Worm (Caenorhabditis elegans) whole organism, L4 larva: ENCODE results near the gene T02C12.5.
A peak's percentile ranks its signal among the peaks of the same experiment; 100 is the strongest.

Source experiments
- D1046.2 ChIP-seq: fragments of 200-800 bp; sonication (Bioruptor generic); IDR thresholded peaks from 2 replicates; pipeline ENCODE4 v1.3.6; 2022; ENCODE audit warnings: missing genetic modification characterization, missing compliant biosample characterization
- F26F4.8 ChIP-seq: fragments of 200-800 bp; sonication (Bioruptor generic); conservative IDR thresholded peaks from 2 replicates; pipeline ENCODE4 v1.3.6; 2022; ENCODE audit warnings: missing genetic modification characterization, missing compliant biosample characterization
- F44E2.7 ChIP-seq: fragments of 200-800 bp; sonication (Bioruptor generic); IDR thresholded peaks from 2 replicates; pipeline ENCODE4 v2.1.2; 2022; ENCODE audit warnings: missing genetic modification characterization, missing compliant biosample characterization
- F49E8.2 ChIP-seq: sonication (generic microtip); optimal IDR thresholded peaks from 2 replicates; lab custom pipeline; 2016; ENCODE audit warnings: missing compliant biosample characterization, mild to moderate bottlenecking, missing genetic modification characterization, borderline replicate concordance
- R02D3.7 ChIP-seq: fragments of 150-350 bp; sonication (generic microtip); optimal IDR thresholded peaks from 3 replicates; lab custom pipeline; 2014; ENCODE audit warnings: missing biosample characterization, missing genetic modification characterization
- T26A8.4 ChIP-seq: fragments of 200-800 bp; sonication (Bioruptor generic); IDR thresholded peaks from 2 replicates; pipeline ENCODE4 v1.3.6; 2022; ENCODE audit warnings: missing genetic modification characterization, missing compliant biosample characterization
- Y105C5A.15 ChIP-seq: fragments of 200-800 bp; sonication (Bioruptor generic); IDR thresholded peaks from 2 replicates; pipeline ENCODE4 v1.3.6; 2022; ENCODE audit warnings: missing genetic modification characterization, missing compliant biosample characterization
- Y5F2A.4 ChIP-seq: fragments of 200-800 bp; sonication (Bioruptor generic); optimal IDR thresholded peaks from 2 replicates; lab custom pipeline; 2018; ENCODE audit warnings: mild to moderate bottlenecking, missing genetic modification characterization, missing compliant biosample characterization
- Y75B8A.6 ChIP-seq: fragments of 200-800 bp; sonication (Bioruptor generic); IDR thresholded peaks from 2 replicates; pipeline ENCODE4 v1.3.6; 2022; ENCODE audit warnings: missing genetic modification reagents, missing genetic modification characterization, missing compliant biosample characterization
- ZK337.2 ChIP-seq: fragments of 200-800 bp; sonication (Bioruptor generic); IDR thresholded peaks from 2 replicates; pipeline ENCODE4 v1.3.6; 2022; ENCODE audit warnings: missing genetic modification reagents, missing genetic modification characterization, missing compliant biosample characterization
- ZK546.5 ChIP-seq, 2 experiments: sonication (generic microtip); optimal IDR thresholded peaks; 2 replicates each; lab custom pipeline; 2017; ENCODE audit warnings: missing biosample characterization in 2 of 2, missing genetic modification characterization in 2 of 2
- aly-2 ChIP-seq: sonication (generic microtip); optimal IDR thresholded peaks from 2 replicates; lab custom pipeline; 2018; ENCODE audit warnings: missing biosample characterization, missing genetic modification characterization
- ama-1 ChIP-seq: fragments of 150-350 bp; optimal IDR thresholded peaks from 2 replicates; lab custom pipeline; 2014; ENCODE audit warnings: inconsistent platforms, mixed read lengths
- ceh-20 ChIP-seq: fragments of 200-800 bp; sonication (Bioruptor generic); IDR thresholded peaks from 2 replicates; pipeline ENCODE4 v1.3.6; 2022; ENCODE audit warnings: missing genetic modification reagents, missing genetic modification characterization, missing compliant biosample characterization
- ceh-28 ChIP-seq: fragments of 150-350 bp; optimal IDR thresholded peaks from 2 replicates; lab custom pipeline; 2014; ENCODE audit warnings: missing biosample characterization, missing genetic modification reagents, missing genetic modification characterization
- ces-1 ChIP-seq: fragments of 150-350 bp; sonication (generic microtip); optimal IDR thresholded peaks from 4 replicates; lab custom pipeline; 2014; ENCODE audit warnings: missing biosample characterization, missing genetic modification reagents, missing genetic modification characterization
- ctbp-1 ChIP-seq: fragments of 200-800 bp; sonication (Bioruptor generic); IDR thresholded peaks from 2 replicates; pipeline ENCODE4 v1.3.6; 2022; ENCODE audit warnings: missing genetic modification reagents, missing genetic modification characterization, missing compliant biosample characterization
- daf-8 ChIP-seq: fragments of 200-800 bp; sonication (Bioruptor generic); IDR thresholded peaks from 2 replicates; pipeline ENCODE4 v1.3.6; 2022; ENCODE audit warnings: missing genetic modification characterization, missing compliant biosample characterization
- dmd-8 ChIP-seq: fragments of 200-800 bp; sonication (Bioruptor generic); IDR thresholded peaks from 2 replicates; pipeline ENCODE4 v1.3.6; 2022; ENCODE audit warnings: missing genetic modification characterization, missing compliant biosample characterization
- dmd-9 ChIP-seq: fragments of 200-800 bp; sonication (Bioruptor generic); IDR thresholded peaks from 2 replicates; pipeline ENCODE4 v1.3.6; 2022; ENCODE audit warnings: missing genetic modification reagents, missing genetic modification characterization, missing compliant biosample characterization
- duxl-1 ChIP-seq: sonication (generic microtip); optimal IDR thresholded peaks from 2 replicates; lab custom pipeline; 2016; ENCODE audit warnings: mild to moderate bottlenecking, missing genetic modification characterization, moderate library complexity, missing compliant biosample characterization; ENCODE audit not compliant: poor library complexity
- egl-27 ChIP-seq: sonication (generic microtip); optimal IDR thresholded peaks from 3 replicates; lab custom pipeline; 2017; ENCODE audit warnings: missing biosample characterization, missing genetic modification reagents, missing genetic modification characterization
- egl-43 ChIP-seq: fragments of 200-800 bp; sonication (Bioruptor generic); IDR thresholded peaks from 2 replicates; pipeline ENCODE4 v1.3.6; 2022; ENCODE audit warnings: missing genetic modification reagents, missing genetic modification characterization, missing compliant biosample characterization
- fos-1 ChIP-seq: fragments of 150-350 bp; optimal IDR thresholded peaks from 2 replicates; lab custom pipeline; 2014; ENCODE audit warnings: missing biosample characterization, missing genetic modification characterization
- hif-1 ChIP-seq, 2 experiments: sonication (generic microtip); optimal IDR thresholded peaks; 2 replicates each; lab custom pipeline; 2016 to 2017; ENCODE audit warnings: missing compliant biosample characterization in 2 of 2, missing genetic modification characterization in 2 of 2, missing genetic modification reagents in 2 of 2, missing genotype in 2 of 2, mild to moderate bottlenecking in 1 of 2
- hlh-30 ChIP-seq: sonication (generic microtip); optimal IDR thresholded peaks from 2 replicates; lab custom pipeline; 2017; ENCODE audit warnings: antibody characterized with exemption, mild to moderate bottlenecking, missing genetic modification characterization, missing compliant biosample characterization; ENCODE audit not compliant: insufficient read depth
- jun-1 ChIP-seq: fragments of 150-350 bp; optimal IDR thresholded peaks from 2 replicates; lab custom pipeline; 2014; ENCODE audit warnings: missing biosample characterization, missing genetic modification reagents, missing genetic modification characterization
- lim-7 ChIP-seq: fragments of 200-800 bp; sonication (Bioruptor generic); IDR thresholded peaks from 2 replicates; pipeline ENCODE4 v1.3.6; 2022; ENCODE audit warnings: missing genetic modification characterization, missing compliant biosample characterization
- lsy-2 ChIP-seq, 2 experiments: fragments of 150-350 bp in 1 of 2; sonication (generic microtip) in 1 of 2; optimal IDR thresholded peaks; 2 replicates each; lab custom pipeline; 2014 to 2017; ENCODE audit warnings: missing biosample characterization in 2 of 2, missing genetic modification characterization in 2 of 2
- mep-1 ChIP-seq: fragments of 150-350 bp; sonication (generic microtip); optimal IDR thresholded peaks from 3 replicates; lab custom pipeline; 2014; ENCODE audit warnings: missing biosample characterization, missing genetic modification characterization
- mes-2 ChIP-seq: sonication (generic microtip); optimal IDR thresholded peaks from 2 replicates; lab custom pipeline; 2016; ENCODE audit warnings: missing genotype, mild to moderate bottlenecking, missing genetic modification characterization, missing compliant biosample characterization; ENCODE audit not compliant: poor library complexity, severe bottlenecking
- mxl-2 ChIP-seq: fragments of 200-800 bp; sonication (Bioruptor generic); conservative IDR thresholded peaks from 2 replicates; pipeline ENCODE4 v1.3.6; 2022; ENCODE audit warnings: missing genetic modification reagents, missing genetic modification characterization, missing compliant biosample characterization
- nhr-102 ChIP-seq: sonication (generic microtip); optimal IDR thresholded peaks from 2 replicates; lab custom pipeline; 2016; ENCODE audit warnings: mild to moderate bottlenecking, missing genetic modification characterization, moderate library complexity, missing compliant biosample characterization
- nhr-111 ChIP-seq: fragments of 200-800 bp; sonication (Bioruptor generic); optimal IDR thresholded peaks from 2 replicates; lab custom pipeline; 2018; ENCODE audit warnings: mild to moderate bottlenecking, missing genetic modification characterization, missing compliant biosample characterization
- nhr-28 ChIP-seq: fragments of 150-350 bp; optimal IDR thresholded peaks from 2 replicates; lab custom pipeline; 2014; ENCODE audit warnings: missing biosample characterization, missing genetic modification characterization
- nhr-42 ChIP-seq: fragments of 200-800 bp; sonication (Bioruptor generic); IDR thresholded peaks from 2 replicates; pipeline ENCODE4 v1.3.6; 2022; ENCODE audit warnings: missing genetic modification characterization, missing compliant biosample characterization
- nhr-76 ChIP-seq: fragments of 150-350 bp; optimal IDR thresholded peaks from 2 replicates; lab custom pipeline; 2014; ENCODE audit warnings: missing biosample characterization, missing genetic modification characterization
- nhr-77 ChIP-seq: fragments of 150-350 bp; optimal IDR thresholded peaks from 2 replicates; lab custom pipeline; 2014; ENCODE audit warnings: missing biosample characterization, missing genetic modification characterization
- php-3 ChIP-seq: fragments of 200-800 bp; sonication (Bioruptor generic); IDR thresholded peaks from 2 replicates; pipeline ENCODE4 v1.3.6; 2022; ENCODE audit warnings: missing genetic modification reagents, missing genetic modification characterization, missing compliant biosample characterization
- sdz-12 ChIP-seq: fragments of 200-800 bp; sonication (Bioruptor generic); optimal IDR thresholded peaks from 2 replicates; lab custom pipeline; 2018; ENCODE audit warnings: mild to moderate bottlenecking, missing genetic modification characterization, missing compliant biosample characterization
- set-16 ChIP-seq: fragments of 200-800 bp; sonication (Bioruptor generic); IDR thresholded peaks from 2 replicates; pipeline ENCODE4 v1.3.6; 2022; ENCODE audit warnings: missing genetic modification reagents, missing genetic modification characterization, missing compliant biosample characterization
- skn-1 ChIP-seq: fragments of 150-350 bp; optimal IDR thresholded peaks from 2 replicates; lab custom pipeline; 2014; ENCODE audit warnings: missing biosample characterization, missing genetic modification characterization
- tra-1 ChIP-seq: fragments of 200-800 bp; sonication (Bioruptor generic); IDR thresholded peaks from 2 replicates; pipeline ENCODE4 v1.3.6; 2022; ENCODE audit warnings: missing genetic modification reagents, missing genetic modification characterization, missing compliant biosample characterization
- unc-39 ChIP-seq: sonication (generic microtip); optimal IDR thresholded peaks from 2 replicates; lab custom pipeline; 2017; ENCODE audit warnings: missing biosample characterization, missing genetic modification characterization
- unc-62 ChIP-seq, 3 experiments: fragments of 150-350 bp in 1 of 3; sonication (generic microtip); optimal IDR thresholded peaks in 2 of 3; peaks in 1 of 3; 1 replicate in 1 of 3; 2 replicates in 2 of 3; lab custom pipeline; 2014 to 2017; ENCODE audit warnings: missing biosample characterization in 3 of 3, missing genetic modification characterization in 3 of 3, missing genetic modification reagents in 3 of 3, missing genotype in 1 of 3
- vab-7 ChIP-seq: fragments of 200-800 bp; sonication (Bioruptor generic); IDR thresholded peaks from 2 replicates; pipeline ENCODE4 v1.3.6; 2022; ENCODE audit warnings: missing genetic modification reagents, missing genetic modification characterization, missing compliant biosample characterization
- zfp-3 ChIP-seq: fragments of 200-800 bp; sonication (Bioruptor generic); conservative IDR thresholded peaks from 2 replicates; pipeline ENCODE4 v1.3.6; 2022; ENCODE audit warnings: missing genetic modification reagents, missing genetic modification characterization, missing compliant biosample characterization
- zip-2 ChIP-seq: fragments of 150-350 bp; optimal IDR thresholded peaks from 2 replicates; lab custom pipeline; 2014; ENCODE audit warnings: missing biosample characterization, missing genetic modification characterization
- ztf-11 ChIP-seq: fragments of 150-350 bp; optimal IDR thresholded peaks from 2 replicates; lab custom pipeline; 2014; ENCODE audit warnings: missing biosample characterization, missing genetic modification characterization
- ztf-7 ChIP-seq: fragments of 150-350 bp; optimal IDR thresholded peaks from 2 replicates; lab custom pipeline; 2014; ENCODE audit warnings: missing biosample characterization, missing genetic modification characterization

Gene T02C12.5

ce11 chrIII:4015382-4015986 is 12.5 kb downstream of the T02C12.5 start:
- no peak for TF ChIP-seq ZK337.2
- TF ChIP-seq unc-62 (GFP tag; optimal IDR thresholded peaks at IDR 0.05 in 1 of 2; lab: Kevin White, UChicago) = no peak
- no peak for TF ChIP-seq unc-62 (tag; optimal IDR thresholded peaks at IDR 0.05; lab: Kevin White, UChicago)
- no peak for TF ChIP-seq ceh-28
- TF ChIP-seq Y5F2A.4 (GFP tag; lab: Kevin White, UChicago) = no peak
- TF ChIP-seq daf-8 (GFP tag; lab: Robert Waterston, UW) = no peak
- TF ChIP-seq hlh-30 (tag; lab: Kevin White, UChicago) = no peak
- no peak for TF ChIP-seq Y105C5A.15 (GFP tag; lab: Robert Waterston, UW)
- no peak for TF ChIP-seq fos-1 (tag; lab: Kevin White, UChicago)
- no peak for TF ChIP-seq sdz-12 (GFP tag; lab: Kevin White, UChicago)
- no peak for TF ChIP-seq skn-1 (tag; lab: Kevin White, UChicago)
- TF ChIP-seq duxl-1 (tag; lab: Kevin White, UChicago) = peak; percentile 63
- no peak for TF ChIP-seq mxl-2
- peak; percentile 45 for TF ChIP-seq nhr-111 (GFP tag; lab: Kevin White, UChicago)
- TF ChIP-seq R02D3.7 (tag; lab: Kevin White, UChicago) = peak; percentile 12
- TF ChIP-seq lim-7 = no peak
- no peak for TF ChIP-seq nhr-42 (GFP tag; lab: Robert Waterston, UW)
- no peak for TF ChIP-seq tra-1 (GFP tag; lab: Robert Waterston, UW)
- no peak for TF ChIP-seq ztf-11 (tag; lab: Kevin White, UChicago)
- 0 out of 2 replicates have a peak, but pooled peaks have one; percentile 14 for TF ChIP-seq Y75B8A.6
- no peak for TF ChIP-seq D1046.2 (GFP tag; lab: Robert Waterston, UW)
- TF ChIP-seq egl-43 (GFP tag; lab: Robert Waterston, UW) = no peak
- no peak for TF ChIP-seq nhr-77 (tag; lab: Kevin White, UChicago)
- no peak for TF ChIP-seq ces-1 (GFP tag; lab: Kevin White, UChicago)
- 0 out of 2 replicates have a peak, but pooled peaks have one; percentile 15 for TF ChIP-seq ctbp-1 (GFP tag; lab: Robert Waterston, UW)
- TF ChIP-seq nhr-76 (tag; lab: Kevin White, UChicago) = no peak
- peak in 1 of 2 experiments; percentile 15 for TF ChIP-seq ZK546.5 (tag; optimal IDR thresholded peaks at IDR 0.05; lab: Kevin White, UChicago)
- peak; percentile 92 for TF ChIP-seq ama-1 (lab: Kevin White, UChicago)
- no peak for TF ChIP-seq F44E2.7
- TF ChIP-seq php-3 (GFP tag; lab: Robert Waterston, UW) = no peak
- no peak for TF ChIP-seq F26F4.8 (GFP tag; lab: Robert Waterston, UW)
- peak; percentile 82 for TF ChIP-seq ztf-7 (tag; lab: Kevin White, UChicago)
- TF ChIP-seq nhr-102 = peak; percentile 71
- TF ChIP-seq ceh-20 (GFP tag; lab: Robert Waterston, UW) = no peak
- TF ChIP-seq hif-1 (tag; optimal IDR thresholded peaks at IDR 0.05; lab: Kevin White, UChicago) = no peak
- TF ChIP-seq zip-2 = no peak
- TF ChIP-seq lsy-2 (tag; optimal IDR thresholded peaks at IDR 0.05; lab: Kevin White, UChicago) = peak; percentile 4 to 21
- TF ChIP-seq aly-2 (tag; lab: Kevin White, UChicago) = no peak
- no peak for TF ChIP-seq set-16 (GFP tag; lab: Robert Waterston, UW)
- TF ChIP-seq vab-7 (GFP tag; lab: Robert Waterston, UW) = no peak
- TF ChIP-seq dmd-9 (GFP tag; lab: Robert Waterston, UW) = no peak
- peak; percentile 19 for TF ChIP-seq jun-1 (tag; lab: Kevin White, UChicago)
- TF ChIP-seq egl-27 (tag; lab: Kevin White, UChicago) = no peak
- TF ChIP-seq F49E8.2 (tag; lab: Kevin White, UChicago) = peak; percentile 85
- TF ChIP-seq mep-1 (tag; lab: Kevin White, UChicago) = peak; percentile 74
- no peak for TF ChIP-seq nhr-28 (tag; lab: Kevin White, UChicago)
- peak; percentile 17 for TF ChIP-seq mes-2
- peak; percentile 66 for TF ChIP-seq T26A8.4 (GFP tag; lab: Robert Waterston, UW)
- 0 out of 2 replicates have a peak, but pooled peaks have one; percentile 17 for TF ChIP-seq zfp-3 (GFP tag; lab: Robert Waterston, UW)
- TF ChIP-seq dmd-8 = 0 out of 2 replicates have a peak, but pooled peaks have one; percentile 25
- TF ChIP-seq unc-39 (tag; lab: Kevin White, UChicago) = no peak
